Worm (Caenorhabditis elegans) whole organism, midembryonic: ENCODE results near the gene srz-24.

Experiments used
- T22C8.4 ChIP-seq: fragments of 200-800 bp; sonication (Bioruptor generic); IDR thresholded peaks from 2 replicates; pipeline ENCODE4 v1.3.6; 2022; ENCODE audit warnings: missing genetic modification characterization, missing compliant biosample characterization
- flt-1 ChIP-seq: fragments of 200-800 bp; sonication (Bioruptor generic); IDR thresholded peaks from 2 replicates; pipeline ENCODE4 v1.3.6; 2022; ENCODE audit warnings: missing genetic modification characterization, missing compliant biosample characterization
- klf-2 ChIP-seq: fragments of 200-800 bp; sonication (Bioruptor generic); conservative IDR thresholded peaks from 2 replicates; pipeline ENCODE4 v1.3.6; 2022; ENCODE audit warnings: missing genetic modification reagents, missing genetic modification characterization, missing compliant biosample characterization
- med-1 ChIP-seq: sonication (generic microtip); optimal IDR thresholded peaks from 2 replicates; lab custom pipeline; 2017; ENCODE audit warnings: missing genetic modification characterization, mild to moderate bottlenecking, missing compliant biosample characterization, antibody characterized with exemption, missing genetic modification reagents; ENCODE audit not compliant: insufficient read depth
- ref-1 ChIP-seq: fragments of 200-800 bp; sonication (Bioruptor generic); conservative IDR thresholded peaks from 2 replicates; pipeline ENCODE4 v1.3.6; 2022; ENCODE audit warnings: missing genetic modification reagents, missing genetic modification characterization, missing compliant biosample characterization
- tab-1 ChIP-seq: fragments of 200-800 bp; sonication (Bioruptor generic); IDR thresholded peaks from 2 replicates; pipeline ENCODE4 v1.3.6; 2022; ENCODE audit warnings: missing genetic modification characterization, missing compliant biosample characterization
- ztf-23 ChIP-seq: fragments of 200-800 bp; sonication (Bioruptor generic); IDR thresholded peaks from 2 replicates; pipeline ENCODE4 v1.3.6; 2022; ENCODE audit warnings: missing genetic modification reagents, missing genetic modification characterization, missing compliant biosample characterization

DNA sequence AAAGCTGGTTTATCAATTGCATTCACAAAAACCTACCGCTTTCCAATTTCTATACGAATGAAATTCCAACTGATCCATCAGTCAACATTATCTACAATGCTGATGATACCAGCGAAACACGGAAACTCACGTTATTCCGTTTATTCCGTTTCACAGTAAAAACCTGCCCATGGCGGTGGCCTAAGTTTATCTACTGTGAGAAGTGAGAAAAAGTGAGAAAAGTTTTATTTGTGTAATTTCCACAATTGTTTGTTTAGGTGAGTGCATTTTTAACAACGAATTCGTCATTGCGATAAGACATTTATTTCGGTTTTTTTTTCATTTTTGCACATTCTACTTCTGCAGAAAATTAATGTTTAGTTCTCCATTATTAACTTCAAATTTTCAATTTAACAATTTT lies 50.9 kb downstream of the srz-24 start, which contains the start of gene Y9C9A.8:
- no peak for TF ChIP-seq klf-2 (GFP tag; lab: Robert Waterston, UW)
- TF ChIP-seq tab-1 (GFP tag; lab: Robert Waterston, UW) = no peak
- no peak for TF ChIP-seq med-1 (GFP tag; lab: Kevin White, UChicago)
- no peak for TF ChIP-seq ref-1
- no peak for TF ChIP-seq flt-1 (GFP tag; lab: Robert Waterston, UW)
- no peak for TF ChIP-seq ztf-23 (GFP tag; lab: Robert Waterston, UW)
- no peak for TF ChIP-seq T22C8.4 (GFP tag; lab: Robert Waterston, UW)
